Worm (Caenorhabditis elegans) whole organism, L1 larva: Measurements from ENCODE around the gene daf-11.

Source experiments
- Y116A8C.19 ChIP-seq: sonication (generic microtip); optimal IDR thresholded peaks from 2 replicates; lab custom pipeline; 2016; ENCODE audit warnings: missing compliant biosample characterization, missing genetic modification characterization, borderline replicate concordance
- ceh-8 ChIP-seq: fragments of 200-800 bp; sonication (Bioruptor generic); optimal IDR thresholded peaks from 2 replicates; lab custom pipeline; 2018; ENCODE audit warnings: mild to moderate bottlenecking, missing genetic modification characterization, moderate library complexity, missing compliant biosample characterization
- ceh-90 ChIP-seq: sonication (generic microtip); optimal IDR thresholded peaks from 2 replicates; lab custom pipeline; 2016; ENCODE audit warnings: missing genetic modification characterization, missing compliant biosample characterization
- efl-1 ChIP-seq, 4 experiments: fragments of 150-350 bp; optimal IDR thresholded peaks in 3 of 4; peaks in 1 of 4; 1 replicate in 1 of 4; 2 replicates in 3 of 4; lab custom pipeline; 2014; ENCODE audit warnings: missing biosample characterization in 2 of 4, missing genetic modification characterization in 2 of 4, missing genetic modification reagents in 2 of 4
- egl-27 ChIP-seq, 2 experiments: fragments of 150-350 bp in 1 of 2; sonication (generic microtip); optimal IDR thresholded peaks; 3 replicates each; lab custom pipeline; 2017 to 2018; ENCODE audit warnings: missing biosample characterization in 2 of 2, missing genetic modification characterization in 2 of 2, missing genetic modification reagents in 2 of 2
- elt-2 ChIP-seq: sonication (generic microtip); optimal IDR thresholded peaks from 2 replicates; lab custom pipeline; 2016; ENCODE audit warnings: missing genetic modification characterization, mild to moderate bottlenecking, inconsistent platforms, missing compliant biosample characterization, missing genetic modification reagents
- ets-5 ChIP-seq: fragments of 200-800 bp; sonication (Bioruptor generic); IDR thresholded peaks from 2 replicates; pipeline ENCODE4 v1.3.6; 2022; ENCODE audit warnings: missing genetic modification characterization, missing compliant biosample characterization
- fkh-10 ChIP-seq: sonication (generic microtip); optimal IDR thresholded peaks from 2 replicates; lab custom pipeline; 2017; ENCODE audit warnings: missing biosample characterization, missing genetic modification reagents, missing genetic modification characterization
- fkh-8 ChIP-seq: sonication (generic microtip); optimal IDR thresholded peaks from 2 replicates; lab custom pipeline; 2016; ENCODE audit warnings: mild to moderate bottlenecking, missing genetic modification characterization, missing compliant biosample characterization
- fos-1 ChIP-seq: fragments of 150-350 bp; optimal IDR thresholded peaks from 2 replicates; lab custom pipeline; 2014; ENCODE audit warnings: missing biosample characterization, missing genetic modification characterization
- grh-1 ChIP-seq: fragments of 200-800 bp; sonication (Bioruptor generic); IDR thresholded peaks from 2 replicates; pipeline ENCODE4 v1.3.6; 2022; ENCODE audit warnings: missing genetic modification reagents, missing genetic modification characterization, missing compliant biosample characterization
- hpl-2 ChIP-seq: fragments of 150-350 bp; optimal IDR thresholded peaks from 2 replicates; lab custom pipeline; 2014; ENCODE audit warnings: missing biosample characterization, missing genetic modification reagents, missing genetic modification characterization
- isw-1 ChIP-seq: fragments of 200-800 bp; sonication (Bioruptor generic); IDR thresholded peaks from 2 replicates; pipeline ENCODE4 v1.3.6; 2022; ENCODE audit warnings: missing genetic modification characterization, missing compliant biosample characterization
- lin-13 ChIP-seq: fragments of 150-350 bp; optimal IDR thresholded peaks from 2 replicates; lab custom pipeline; 2014; ENCODE audit warnings: missing biosample characterization, missing genetic modification reagents, missing genetic modification characterization
- lin-14 ChIP-seq: fragments of 200-800 bp; sonication (Bioruptor generic); optimal IDR thresholded peaks from 2 replicates; lab custom pipeline; 2018; ENCODE audit warnings: mild to moderate bottlenecking, missing genetic modification characterization, moderate library complexity, missing compliant biosample characterization
- lin-15B ChIP-seq: fragments of 150-350 bp; sonication (generic microtip); optimal IDR thresholded peaks from 3 replicates; lab custom pipeline; 2014; ENCODE audit warnings: missing biosample characterization, missing genetic modification characterization
- mef-2 ChIP-seq: fragments of 150-350 bp; optimal IDR thresholded peaks from 2 replicates; lab custom pipeline; 2014; ENCODE audit warnings: missing biosample characterization, missing genetic modification characterization
- mep-1 ChIP-seq: fragments of 150-350 bp; optimal IDR thresholded peaks from 2 replicates; lab custom pipeline; 2014; ENCODE audit warnings: missing biosample characterization, missing genetic modification characterization
- nhr-19 ChIP-seq: fragments of 200-800 bp; sonication (Bioruptor generic); conservative IDR thresholded peaks from 2 replicates; pipeline ENCODE4 v1.3.6; 2022; ENCODE audit warnings: missing genetic modification characterization, missing compliant biosample characterization
- nhr-237 ChIP-seq: fragments of 150-350 bp; optimal IDR thresholded peaks from 2 replicates; lab custom pipeline; 2014; ENCODE audit warnings: missing biosample characterization, missing genetic modification characterization
- snpc-4 ChIP-seq: fragments of 150-350 bp; optimal IDR thresholded peaks from 2 replicates; lab custom pipeline; 2014; ENCODE audit warnings: missing biosample characterization, missing genetic modification characterization
- vab-15 ChIP-seq: sonication (generic microtip); optimal IDR thresholded peaks from 2 replicates; lab custom pipeline; 2017; ENCODE audit warnings: missing genotype, mild to moderate bottlenecking, missing genetic modification characterization, missing compliant biosample characterization
- zag-1 ChIP-seq: fragments of 150-350 bp; optimal IDR thresholded peaks from 2 replicates; lab custom pipeline; 2014; ENCODE audit warnings: missing biosample characterization, missing genetic modification characterization
- zip-4 ChIP-seq: fragments of 200-800 bp; sonication (Bioruptor generic); optimal IDR thresholded peaks from 2 replicates; lab custom pipeline; 2018; ENCODE audit warnings: mild to moderate bottlenecking, missing genetic modification characterization, moderate library complexity, missing compliant biosample characterization
- ztf-11 ChIP-seq, 2 experiments: sonication (generic microtip); optimal IDR thresholded peaks; 2 replicates each; lab custom pipeline; 2016 to 2017; ENCODE audit warnings: missing genetic modification characterization in 2 of 2, missing biosample characterization in 1 of 2, missing compliant biosample characterization in 1 of 2
- ztf-4 ChIP-seq: fragments of 150-350 bp; optimal IDR thresholded peaks from 2 replicates; lab custom pipeline; 2014; ENCODE audit warnings: missing biosample characterization, missing genetic modification characterization

The daf-11 gene

ce11 chrV:11730060-11730459, 4.2 kb upstream of the daf-11 start, which contains the start of gene rhr-2:
Gene rhr-2, minus strand, starts transcription at chrV:11730160.
- TF ChIP-seq mef-2, result no peak

- TF ChIP-seq efl-1 (optimal IDR thresholded peaks at IDR 0.05; lab: Kevin White, UChicago), result no peak
- peak in 1 of 2 experiments; percentile 68 for TF ChIP-seq efl-1 (GFP tag; optimal IDR thresholded peaks at IDR 0.05 in 1 of 2; lab: Kevin White, UChicago)
- TF ChIP-seq hpl-2 (GFP tag; lab: Kevin White, UChicago), result no peak
- no peak for TF ChIP-seq ceh-90
Observed at ce11 chrV:11722858-11723257, 3.0 kb downstream of the daf-11 start.

- no peak for TF ChIP-seq mep-1 (tag; lab: Kevin White, UChicago)
- peak; percentile 53 for TF ChIP-seq elt-2
- no peak for TF ChIP-seq fkh-8 (tag; lab: Kevin White, UChicago)
Observed at ce11 chrV:11716930-11717329, 8.9 kb downstream of the daf-11 start.

- TF ChIP-seq efl-1 (optimal IDR thresholded peaks at IDR 0.05; lab: Kevin White, UChicago), result no peak
- peak in 1 of 2 experiments; percentile 51 for TF ChIP-seq efl-1 (GFP tag; optimal IDR thresholded peaks at IDR 0.05 in 1 of 2; lab: Kevin White, UChicago)
- TF ChIP-seq ets-5 (GFP tag; lab: Robert Waterston, UW), result no peak
- no peak for TF ChIP-seq ztf-11 (tag; optimal IDR thresholded peaks at IDR 0.05; lab: Kevin White, UChicago)
- TF ChIP-seq ceh-8 (GFP tag; lab: Kevin White, UChicago), result no peak
- no peak for TF ChIP-seq nhr-19 (GFP tag; lab: Robert Waterston, UW)
- TF ChIP-seq zag-1 (tag; lab: Kevin White, UChicago), result no peak
- TF ChIP-seq fos-1 (tag; lab: Kevin White, UChicago), result no peak
- peak; percentile 29 for TF ChIP-seq elt-2
- no peak for TF ChIP-seq grh-1 (GFP tag; lab: Robert Waterston, UW)
- TF ChIP-seq snpc-4 (tag; lab: Kevin White, UChicago), result no peak
- no peak for TF ChIP-seq lin-15B
- TF ChIP-seq zip-4, result no peak
Observed at ce11 chrV:11715797-11716196, 10.1 kb downstream of the daf-11 start, which contains the start of gene tre-3. Gene tre-3, minus strand, starts transcription at chrV:11715903.

ce11 chrV:11711751-11712150, 14.1 kb downstream of the daf-11 start:
- TF ChIP-seq fkh-10 (GFP tag; lab: Kevin White, UChicago), result peak; percentile 69
- peak; percentile 44 for TF ChIP-seq lin-14 (GFP tag; lab: Kevin White, UChicago)
- TF ChIP-seq zag-1 (tag; lab: Kevin White, UChicago), result no peak
- TF ChIP-seq lin-13 (GFP tag; lab: Kevin White, UChicago), result no peak
- TF ChIP-seq ztf-4 (tag; lab: Kevin White, UChicago), result no peak
- no peak for TF ChIP-seq Y116A8C.19 (tag; lab: Kevin White, UChicago)
- TF ChIP-seq nhr-237 (tag; lab: Kevin White, UChicago), result no peak

- TF ChIP-seq ceh-8 (GFP tag; lab: Kevin White, UChicago), result peak; percentile 95
- no peak for TF ChIP-seq isw-1 (GFP tag; lab: Robert Waterston, UW)
- peak; percentile 39 for TF ChIP-seq lin-14 (GFP tag; lab: Kevin White, UChicago)
Observed at ce11 chrV:11706353-11706752, 19.5 kb downstream of the daf-11 start.

ce11 chrV:11705399-11705798, 20.5 kb downstream of the daf-11 start, which contains the start of gene ceh-32:
Gene ceh-32, minus strand, starts transcription at chrV:11705400.
- no peak for TF ChIP-seq hpl-2 (GFP tag; lab: Kevin White, UChicago)
- peak; percentile 23 for TF ChIP-seq lin-14 (GFP tag; lab: Kevin White, UChicago)
- no peak for TF ChIP-seq egl-27 (tag; optimal IDR thresholded peaks at IDR 0.05; lab: Kevin White, UChicago)
- TF ChIP-seq vab-15 (tag; lab: Kevin White, UChicago), result no peak
- TF ChIP-seq grh-1 (GFP tag; lab: Robert Waterston, UW), result no peak
- no peak for TF ChIP-seq Y116A8C.19 (tag; lab: Kevin White, UChicago)
